Fruit fly (Drosophila melanogaster) Kc167 (cell line): Measurements from ENCODE around the gene amos.

Experiments used
- Myc ChIP-seq: fragments of >200 bp; optimal IDR thresholded peaks from 2 replicates; lab custom pipeline; 2017; ENCODE audit warnings: missing external identifiers
- Sin3A ChIP-seq: fragments of >200 bp; optimal IDR thresholded peaks from 2 replicates; lab custom pipeline; 2018; ENCODE audit warnings: missing external identifiers
- h ChIP-seq: fragments of >200 bp; optimal IDR thresholded peaks from 3 replicates; lab custom pipeline; 2018; ENCODE audit warnings: missing external identifiers
- insv ChIP-seq: fragments of >200 bp; optimal IDR thresholded peaks from 3 replicates; lab custom pipeline; 2018; ENCODE audit warnings: missing external identifiers
- psq ChIP-seq: fragments of >200 bp; optimal IDR thresholded peaks from 2 replicates; lab custom pipeline; 2017; ENCODE audit warnings: missing external identifiers
- ttk ChIP-seq: sonication (Bioruptor generic); optimal IDR thresholded peaks from 2 replicates; lab custom pipeline; 2017; ENCODE audit warnings: missing external identifiers

Gene amos

DNA sequence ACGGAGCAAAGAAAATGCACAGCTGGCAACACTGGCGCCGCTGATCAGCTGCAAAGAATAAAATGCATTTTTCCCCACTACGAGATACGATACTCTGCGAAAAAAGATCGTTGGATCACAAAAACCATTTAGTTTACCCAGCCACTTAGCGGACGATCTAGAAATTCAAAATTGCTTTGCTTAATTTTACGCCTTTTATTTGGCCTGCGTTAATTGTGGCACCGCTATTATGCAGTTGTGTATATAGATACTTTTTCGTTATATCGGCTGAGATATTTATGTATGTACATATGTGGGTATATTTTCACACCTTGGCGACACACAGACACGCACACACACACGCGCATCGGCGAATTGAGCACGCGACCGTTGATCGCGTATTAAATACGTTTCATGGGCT, 34.1 kb downstream of the amos start:
- TF ChIP-seq Myc (lab: Kevin White, UChicago) = no peak
- no peak for TF ChIP-seq insv (lab: Kevin White, UChicago)
- no peak for TF ChIP-seq psq (lab: Kevin White, UChicago)
- TF ChIP-seq ttk (lab: Kevin White, UChicago) = no peak
- no peak for TF ChIP-seq Sin3A (lab: Kevin White, UChicago)

DNA sequence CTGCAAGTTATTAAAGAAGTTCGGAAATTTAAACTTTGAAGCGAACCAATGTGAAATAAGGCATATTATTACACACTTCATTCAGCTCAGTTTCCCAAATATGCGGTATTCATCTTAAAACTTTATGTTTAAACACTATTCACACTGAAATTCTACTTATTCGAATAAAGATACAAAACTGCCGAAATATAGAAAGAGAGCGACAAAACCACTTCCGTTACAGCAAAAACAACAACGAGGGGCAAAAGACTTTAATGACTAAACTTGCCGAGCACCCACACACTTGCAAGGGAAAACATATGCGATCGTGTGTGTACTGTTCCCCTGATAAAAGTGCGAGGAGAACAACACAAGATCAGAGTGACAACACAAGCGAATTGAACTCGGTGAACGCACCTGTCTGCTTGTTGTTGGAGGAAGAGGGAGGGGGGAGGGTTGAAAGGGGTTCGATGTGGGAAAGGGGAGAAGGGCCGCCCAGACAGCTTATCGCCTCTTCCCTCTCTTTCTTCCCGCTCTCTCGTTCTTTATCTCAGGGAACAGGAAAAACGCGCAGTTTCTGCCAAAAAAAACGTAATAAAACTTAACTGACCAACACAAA, 35.1 kb downstream of the amos start:
- TF ChIP-seq insv (lab: Kevin White, UChicago) (no peak), Sin3A (lab: Kevin White, UChicago) (no peak), ttk (lab: Kevin White, UChicago) (no peak)

DNA sequence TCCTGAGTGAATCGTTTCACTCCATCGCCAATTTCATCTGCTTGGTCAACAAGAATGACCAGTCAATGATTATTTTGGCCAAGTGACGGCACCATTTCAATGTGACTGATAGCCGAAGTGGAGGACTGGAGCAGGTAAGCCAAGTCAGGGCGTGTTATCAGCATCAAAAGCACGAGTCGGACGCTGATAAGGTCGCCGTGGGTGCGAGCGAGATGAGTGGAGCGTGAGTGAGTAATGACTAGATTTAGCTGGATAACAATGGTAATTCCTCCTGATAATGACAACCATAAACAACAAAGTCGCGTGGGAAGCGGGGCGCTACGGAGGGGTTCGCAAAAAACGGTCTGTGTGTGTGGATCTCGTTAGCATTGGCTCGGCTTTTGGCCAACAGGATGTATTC, 35.7 kb downstream of the amos start:
- TF ChIP-seq Sin3A (lab: Kevin White, UChicago) (no peak), h (lab: Kevin White, UChicago) (no peak), ttk (lab: Kevin White, UChicago) (no peak), insv (lab: Kevin White, UChicago) (no peak), psq (lab: Kevin White, UChicago) (no peak), Myc (lab: Kevin White, UChicago) (no peak)

DNA sequence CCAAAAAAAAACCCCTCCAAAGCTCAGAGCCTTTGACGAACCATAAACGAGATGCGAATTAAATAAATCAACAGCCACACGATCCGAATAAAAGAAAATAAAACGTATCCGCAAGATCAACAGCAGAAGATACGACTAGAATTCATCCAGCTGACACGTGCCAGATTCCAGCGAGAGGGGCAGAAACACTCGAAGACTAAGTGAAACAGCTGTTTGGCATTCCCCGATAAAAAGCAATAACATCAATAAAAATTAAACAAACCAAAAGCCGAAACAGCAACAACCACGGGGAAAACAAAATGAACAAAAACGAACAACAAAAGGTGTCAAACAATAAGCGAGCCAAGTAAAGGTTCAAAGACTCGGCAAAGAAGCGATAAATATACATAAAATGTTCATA, 37.6 kb downstream of the amos start:
- TF ChIP-seq h (lab: Kevin White, UChicago) (no peak), ttk (lab: Kevin White, UChicago) (no peak), Sin3A (lab: Kevin White, UChicago) (no peak), insv (lab: Kevin White, UChicago) (no peak), psq (lab: Kevin White, UChicago) (no peak), Myc (lab: Kevin White, UChicago) (no peak)

DNA sequence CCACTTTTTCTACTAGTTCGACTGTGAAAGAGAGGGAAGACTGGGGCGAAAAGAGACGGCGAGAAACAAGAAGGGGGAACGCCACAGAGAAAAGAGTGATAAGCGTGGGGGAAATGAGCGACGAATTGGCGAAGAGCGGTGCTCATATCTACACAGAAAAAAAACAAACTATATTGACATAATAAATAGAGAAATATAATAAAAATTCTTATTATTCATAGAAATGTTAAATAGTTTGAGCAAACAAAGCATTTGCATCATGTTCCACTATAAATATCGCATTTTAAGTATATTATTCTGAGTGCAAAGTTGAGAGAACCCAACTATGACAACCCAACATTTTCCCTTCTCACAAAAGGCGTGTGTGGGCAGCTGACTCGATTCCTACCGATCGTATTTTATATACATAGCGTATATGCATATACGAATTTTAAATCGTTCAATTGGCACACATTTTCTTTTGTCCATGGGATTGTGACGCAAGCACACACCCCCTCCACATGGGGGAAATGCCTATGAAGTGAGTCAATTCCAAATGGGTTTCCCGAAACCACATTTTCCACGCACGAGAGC, 38.7 kb downstream of the amos start:
- no peak for TF ChIP-seq Sin3A (lab: Kevin White, UChicago)

DNA sequence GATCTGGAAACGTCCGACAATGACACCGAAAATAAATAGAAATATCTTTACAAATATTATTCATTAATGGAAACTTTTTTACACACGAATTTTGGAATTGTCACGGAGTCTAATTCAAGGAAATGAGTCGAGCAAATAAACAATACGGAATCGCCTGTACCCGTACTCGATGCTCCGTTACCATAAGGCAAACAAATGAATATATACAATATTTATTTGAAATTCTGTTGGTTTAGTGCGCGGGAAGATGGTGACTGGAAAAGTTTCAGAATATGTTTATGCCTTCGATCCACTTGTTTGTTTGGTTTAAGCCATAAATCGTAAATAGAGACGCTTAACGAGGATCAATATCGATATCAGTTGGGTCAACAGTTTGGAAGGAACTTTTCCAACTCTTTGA, 40.3 kb downstream of the amos start:
- TF ChIP-seq psq (lab: Kevin White, UChicago) (no peak), ttk (lab: Kevin White, UChicago) (no peak), insv (lab: Kevin White, UChicago) (no peak), Myc (lab: Kevin White, UChicago) (no peak), h (lab: Kevin White, UChicago) (no peak), Sin3A (lab: Kevin White, UChicago) (no peak)

DNA sequence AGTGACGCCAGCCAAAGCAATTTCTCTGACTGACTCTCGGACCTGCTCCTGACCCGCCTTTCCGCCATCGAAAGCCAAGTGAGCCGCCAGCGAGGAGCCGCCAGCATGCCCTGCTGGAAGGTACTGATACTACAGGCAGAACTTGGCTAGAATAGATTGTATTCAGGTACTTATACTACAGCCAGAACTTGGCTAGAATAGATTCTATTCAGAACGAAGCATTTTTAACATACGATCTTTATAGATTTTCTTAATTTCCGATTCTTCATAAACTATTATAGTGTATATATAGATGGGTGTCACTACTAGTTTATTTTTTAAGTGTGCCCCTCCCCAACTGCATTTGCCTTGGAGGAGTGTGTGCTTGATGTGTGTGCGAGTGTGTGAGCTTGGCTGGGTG, 42.5 kb downstream of the amos start:
- TF ChIP-seq ttk (lab: Kevin White, UChicago) (no peak), h (lab: Kevin White, UChicago) (no peak), Sin3A (lab: Kevin White, UChicago) (no peak), Myc (lab: Kevin White, UChicago) (no peak), insv (lab: Kevin White, UChicago) (no peak), psq (lab: Kevin White, UChicago) (no peak)

DNA sequence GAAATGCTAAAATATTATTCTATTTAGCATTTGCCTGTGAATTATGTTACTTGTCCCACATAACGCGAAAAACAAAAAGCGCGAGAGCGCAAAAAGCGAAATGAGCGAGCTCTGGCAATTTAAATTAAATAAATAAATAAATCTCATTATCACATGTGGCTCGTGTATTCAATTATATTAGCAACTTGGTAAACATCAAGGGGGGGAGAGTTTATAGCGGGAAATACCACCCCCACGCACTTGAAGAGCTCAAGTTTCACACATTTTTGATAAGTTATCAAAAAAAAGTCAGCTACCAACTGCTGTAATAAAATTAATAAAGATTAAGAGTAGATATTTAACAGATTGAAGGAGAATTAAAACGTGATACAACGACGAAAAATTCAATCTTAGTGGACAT, 47.3 kb downstream of the amos start:
- TF ChIP-seq insv (lab: Kevin White, UChicago) = no peak
- no peak for TF ChIP-seq Sin3A (lab: Kevin White, UChicago)

DNA sequence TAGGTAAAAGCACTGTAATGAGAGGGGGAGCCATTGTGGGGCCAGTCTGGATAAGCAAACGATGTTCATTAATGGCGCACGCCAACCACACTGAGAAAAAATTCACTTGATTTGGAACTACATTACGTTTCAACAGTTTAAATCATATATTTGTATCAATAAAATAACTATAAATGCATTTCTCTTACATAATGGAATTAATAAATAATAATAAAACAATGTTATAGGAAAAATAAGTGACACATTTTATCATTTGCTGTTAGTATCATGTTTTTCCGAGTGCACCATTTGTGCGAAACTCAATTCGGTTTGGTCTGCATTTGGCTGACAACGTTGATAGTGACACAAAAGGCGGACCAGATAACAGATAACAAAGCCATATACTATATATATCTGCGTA, 48.0 kb downstream of the amos start:
- TF ChIP-seq ttk (lab: Kevin White, UChicago) = no peak
- no peak for TF ChIP-seq h (lab: Kevin White, UChicago)

DNA sequence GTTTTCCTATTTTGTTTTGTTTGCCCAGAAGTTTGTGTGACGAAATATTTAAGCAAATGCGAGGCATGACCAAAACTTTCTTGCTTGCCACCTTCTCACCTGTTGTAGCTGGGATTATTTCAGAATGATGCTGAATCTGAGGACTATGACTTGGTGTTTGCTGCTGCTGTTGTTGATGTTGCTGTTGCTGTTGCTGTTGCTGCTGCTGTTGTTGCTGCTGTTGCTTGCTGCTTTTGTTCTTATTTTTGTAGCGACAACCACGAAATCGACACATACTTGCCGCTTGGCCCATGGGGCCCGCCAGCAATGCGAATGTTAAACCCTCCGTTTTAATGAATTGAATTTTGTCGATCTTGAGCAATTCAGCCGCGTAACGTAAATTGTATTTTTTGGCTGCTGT, 50.3 kb downstream of the amos start:
- TF ChIP-seq Myc (lab: Kevin White, UChicago) = no peak
- no peak for TF ChIP-seq Sin3A (lab: Kevin White, UChicago)
- no peak for TF ChIP-seq ttk (lab: Kevin White, UChicago)
- no peak for TF ChIP-seq h (lab: Kevin White, UChicago)
- TF ChIP-seq psq (lab: Kevin White, UChicago) = no peak
- no peak for TF ChIP-seq insv (lab: Kevin White, UChicago)
